Worm (Caenorhabditis elegans): ENCODE measurements around the gene scl-7.

The scl-7 gene

ce11 chrIV:13070142-13070541 is at the start of gene scl-7:
TSS of gene scl-7 (plus strand) at chrIV:13070442.
- no peak for TF ChIP-seq F13C5.2 (tag; optimal IDR thresholded peaks at IDR 0.05)
- TF ChIP-seq ama-1 (optimal IDR thresholded peaks at IDR 0.05): no peak
- no peak for TF ChIP-seq B0310.2 (tag; optimal IDR thresholded peaks at IDR 0.05)
- no peak for TF ChIP-seq scrt-1 (GFP tag; IDR thresholded peaks at IDR 0.05)
- TF ChIP-seq tbx-11 (GFP tag; IDR thresholded peaks at IDR 0.05): no peak
- TF ChIP-seq flt-1 (GFP tag; IDR thresholded peaks at IDR 0.05): no peak
- no peak for TF ChIP-seq tra-4 (tag; optimal IDR thresholded peaks at IDR 0.05)
- no peak for TF ChIP-seq tbx-37 (GFP tag; conservative IDR thresholded peaks at IDR 0.05)
- no peak for TF ChIP-seq hmg-4 (GFP tag; optimal IDR thresholded peaks at IDR 0.05)
- no peak for TF ChIP-seq ceh-13 (GFP tag; optimal IDR thresholded peaks at IDR 0.05)
- no peak for TF ChIP-seq ets-7 (tag; optimal IDR thresholded peaks at IDR 0.05)
- no peak for TF ChIP-seq sea-1 (GFP tag; conservative IDR thresholded peaks at IDR 0.05)
- TF ChIP-seq hnd-1 (tag; optimal IDR thresholded peaks at IDR 0.05): no peak
- no peak for TF ChIP-seq aly-1 (tag; optimal IDR thresholded peaks at IDR 0.05)

ce11 chrIV:13021006-13021405 is 49.2 kb upstream of the scl-7 start:
- TF ChIP-seq scrt-1 (GFP tag; IDR thresholded peaks at IDR 0.05) (no peak), F13C5.2 (tag; optimal IDR thresholded peaks at IDR 0.05) (no peak), pes-1 (GFP tag; IDR thresholded peaks at IDR 0.05) (no peak), hmbx-1 (tag; optimal IDR thresholded peaks at IDR 0.05) (no peak), flt-1 (GFP tag; IDR thresholded peaks at IDR 0.05) (no peak), ets-7 (tag; optimal IDR thresholded peaks at IDR 0.05) (no peak), ceh-36 (tag; optimal IDR thresholded peaks at IDR 0.05) (no peak), aly-1 (tag; optimal IDR thresholded peaks at IDR 0.05) (no peak), tbx-37 (GFP tag; conservative IDR thresholded peaks at IDR 0.05) (no peak), ceh-13 (GFP tag; optimal IDR thresholded peaks at IDR 0.05) (no peak), hnd-1 (tag; optimal IDR thresholded peaks at IDR 0.05) (no peak)

- no peak for TF ChIP-seq ceh-13 (GFP tag; optimal IDR thresholded peaks at IDR 0.05)
- TF ChIP-seq hmg-4 (GFP tag; optimal IDR thresholded peaks at IDR 0.05): peak; percentile 16
- TF ChIP-seq pes-1 (GFP tag; IDR thresholded peaks at IDR 0.05): 0 out of 2 replicates have a peak, but pooled peaks have one; percentile 15
Measured at ce11 chrIV:13022892-13023291, 47.4 kb upstream of the scl-7 start.

DNA sequence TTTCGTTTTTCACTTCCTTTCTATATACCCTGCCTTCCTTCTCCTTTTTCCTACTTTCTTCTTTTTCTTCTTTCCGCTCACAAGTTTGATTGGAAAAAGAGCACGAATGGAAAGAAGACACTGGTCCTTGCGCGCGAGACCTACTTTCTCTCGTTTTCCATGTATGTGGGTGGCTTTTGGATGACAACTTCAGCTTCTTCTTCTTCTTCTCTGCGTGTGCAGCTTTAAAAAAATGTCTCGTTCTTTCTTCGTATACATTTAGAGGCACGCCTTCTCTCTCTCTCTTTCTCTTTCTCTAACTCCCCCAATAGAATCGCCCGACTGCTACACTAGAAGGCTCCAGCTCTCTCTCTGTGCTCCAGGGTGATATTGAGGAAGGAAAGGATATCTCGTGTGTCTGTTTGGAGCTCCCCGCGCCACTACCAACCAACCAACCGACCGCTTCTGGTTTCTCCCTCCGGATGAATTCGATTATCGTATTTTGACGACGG is 44.3 kb upstream of the scl-7 start:
- TF ChIP-seq ama-1 (optimal IDR thresholded peaks at IDR 0.05) (no peak), aly-1 (tag; optimal IDR thresholded peaks at IDR 0.05) (no peak), ceh-13 (GFP tag; optimal IDR thresholded peaks at IDR 0.05) (no peak), ceh-36 (tag; optimal IDR thresholded peaks at IDR 0.05) (no peak), F13C5.2 (tag; optimal IDR thresholded peaks at IDR 0.05) (no peak), hmg-4 (GFP tag; optimal IDR thresholded peaks at IDR 0.05) (no peak), hnd-1 (tag; optimal IDR thresholded peaks at IDR 0.05) (no peak), pes-1 (GFP tag; IDR thresholded peaks at IDR 0.05) (no peak), sea-1 (GFP tag; conservative IDR thresholded peaks at IDR 0.05) (no peak), flt-1 (GFP tag; IDR thresholded peaks at IDR 0.05) (no peak), hmbx-1 (tag; optimal IDR thresholded peaks at IDR 0.05) (no peak), B0310.2 (tag; optimal IDR thresholded peaks at IDR 0.05) (no peak), tbx-11 (GFP tag; IDR thresholded peaks at IDR 0.05) (no peak), tbx-37 (GFP tag; conservative IDR thresholded peaks at IDR 0.05) (no peak), scrt-1 (GFP tag; IDR thresholded peaks at IDR 0.05) (no peak)

ce11 chrIV:13026762-13027161 is 43.5 kb upstream of the scl-7 start:
- no peak for TF ChIP-seq scrt-1 (GFP tag; IDR thresholded peaks at IDR 0.05)

DNA sequence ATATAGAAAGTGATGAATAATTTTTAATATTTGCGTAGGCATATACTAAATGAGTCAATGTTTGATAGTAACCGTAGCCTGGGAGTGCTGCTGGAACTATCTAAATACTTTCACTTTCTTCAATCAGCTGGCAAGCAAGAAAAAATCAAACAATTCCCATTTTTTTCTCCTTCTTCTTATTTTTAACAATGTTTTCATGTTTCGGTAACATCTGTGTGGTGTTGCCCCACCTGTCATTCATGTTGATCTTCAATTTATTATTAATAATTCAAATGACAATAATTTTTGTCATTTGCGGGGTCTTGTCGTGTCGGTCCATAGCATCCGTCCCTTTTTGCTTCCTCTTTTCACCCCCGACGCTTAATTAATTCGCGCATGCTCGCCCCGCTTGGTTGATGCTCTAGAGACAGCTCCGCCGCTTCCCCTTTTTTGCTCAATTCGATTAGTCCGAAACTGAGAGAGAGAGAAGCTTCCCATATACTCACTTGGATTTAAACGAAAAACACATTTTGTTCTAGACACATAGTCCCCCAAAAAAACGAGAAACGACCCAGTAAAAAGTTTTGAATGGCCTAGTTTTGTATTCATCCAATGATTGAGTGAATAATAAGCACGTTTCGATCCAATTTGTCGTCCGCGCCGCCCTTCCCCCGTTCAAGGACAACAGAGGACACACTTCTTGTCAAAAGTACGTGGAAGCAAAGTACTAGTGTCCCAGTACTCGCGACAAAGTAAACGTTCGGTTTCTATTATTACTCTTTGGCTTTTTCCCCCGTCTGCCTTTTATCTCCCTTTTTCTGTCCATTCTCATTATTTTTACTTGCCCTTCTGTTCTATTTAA is 42.2 kb upstream of the scl-7 start:
- TF ChIP-seq flt-1 (GFP tag; IDR thresholded peaks at IDR 0.05) (no peak), hmg-4 (GFP tag; optimal IDR thresholded peaks at IDR 0.05) (peak; percentile 16), tra-4 (tag; optimal IDR thresholded peaks at IDR 0.05) (no peak), sea-1 (GFP tag; conservative IDR thresholded peaks at IDR 0.05) (0 out of 2 replicates have a peak, but pooled peaks have one; percentile 18)

DNA sequence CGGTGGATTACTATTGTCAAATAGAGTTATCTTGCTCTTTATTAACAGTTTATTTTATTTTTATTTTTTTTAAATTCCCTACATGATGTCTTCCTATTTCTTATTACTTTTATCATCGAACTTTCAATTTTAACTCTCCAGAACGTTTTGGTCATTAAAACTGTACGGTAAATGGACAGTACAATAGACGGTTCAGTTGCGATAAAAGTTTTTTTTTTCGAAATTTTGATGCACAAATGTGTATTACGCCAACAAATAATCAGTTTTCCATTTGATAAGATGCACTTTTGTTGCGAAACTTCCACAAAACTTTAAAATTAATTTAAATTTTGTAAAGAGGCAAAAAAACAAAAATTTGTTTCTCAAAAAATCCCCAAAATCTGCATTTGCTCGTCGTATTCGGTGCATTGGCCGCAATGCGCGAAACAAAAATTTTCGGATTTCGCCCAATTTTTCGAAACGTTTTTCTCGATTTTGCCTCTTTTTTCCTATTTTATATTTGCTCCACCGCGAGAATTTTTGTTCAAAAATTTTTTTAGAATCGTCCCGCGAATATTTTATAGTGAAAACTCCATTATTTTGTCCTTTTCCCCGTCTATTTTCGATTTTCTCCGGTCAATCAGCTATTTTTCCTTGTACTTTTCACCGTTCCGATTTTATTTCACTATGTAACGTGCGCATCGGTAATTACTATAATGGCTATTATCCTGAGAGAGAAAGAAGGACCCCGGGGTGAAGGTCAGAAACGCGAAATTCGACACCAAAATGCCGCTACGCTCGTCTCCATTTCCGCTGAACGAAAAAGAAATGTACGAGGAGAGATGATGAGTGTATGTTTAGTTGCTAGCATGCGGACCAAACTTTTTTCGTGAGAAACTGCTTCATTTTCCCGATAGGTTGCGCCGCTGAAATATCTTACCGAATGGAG is 41.2 kb upstream of the scl-7 start:
- TF ChIP-seq tbx-11 (GFP tag; IDR thresholded peaks at IDR 0.05): no peak
- no peak for TF ChIP-seq ama-1 (optimal IDR thresholded peaks at IDR 0.05)
- TF ChIP-seq pes-1 (GFP tag; IDR thresholded peaks at IDR 0.05): no peak
- no peak for TF ChIP-seq B0310.2 (tag; optimal IDR thresholded peaks at IDR 0.05)
- TF ChIP-seq F13C5.2 (tag; optimal IDR thresholded peaks at IDR 0.05): no peak
- TF ChIP-seq sea-1 (GFP tag; conservative IDR thresholded peaks at IDR 0.05): no peak
